Fruit fly (Drosophila melanogaster) whole organism: ENCODE measurements around the gene jumu.

Experiments used
- CG8478 ChIP-seq: fragments of >200 bp; optimal IDR thresholded peaks from 2 replicates; lab custom pipeline; 2018; ENCODE audit warnings: inconsistent platforms
- Dll ChIP-seq: fragments of >200 bp; optimal IDR thresholded peaks from 2 replicates; lab custom pipeline; 2017
- pan ChIP-seq: fragments of >200 bp; optimal IDR thresholded peaks from 2 replicates; lab custom pipeline; 2017
- psq ChIP-seq: fragments of >200 bp; optimal IDR thresholded peaks from 2 replicates; lab custom pipeline; 2017

DNA sequence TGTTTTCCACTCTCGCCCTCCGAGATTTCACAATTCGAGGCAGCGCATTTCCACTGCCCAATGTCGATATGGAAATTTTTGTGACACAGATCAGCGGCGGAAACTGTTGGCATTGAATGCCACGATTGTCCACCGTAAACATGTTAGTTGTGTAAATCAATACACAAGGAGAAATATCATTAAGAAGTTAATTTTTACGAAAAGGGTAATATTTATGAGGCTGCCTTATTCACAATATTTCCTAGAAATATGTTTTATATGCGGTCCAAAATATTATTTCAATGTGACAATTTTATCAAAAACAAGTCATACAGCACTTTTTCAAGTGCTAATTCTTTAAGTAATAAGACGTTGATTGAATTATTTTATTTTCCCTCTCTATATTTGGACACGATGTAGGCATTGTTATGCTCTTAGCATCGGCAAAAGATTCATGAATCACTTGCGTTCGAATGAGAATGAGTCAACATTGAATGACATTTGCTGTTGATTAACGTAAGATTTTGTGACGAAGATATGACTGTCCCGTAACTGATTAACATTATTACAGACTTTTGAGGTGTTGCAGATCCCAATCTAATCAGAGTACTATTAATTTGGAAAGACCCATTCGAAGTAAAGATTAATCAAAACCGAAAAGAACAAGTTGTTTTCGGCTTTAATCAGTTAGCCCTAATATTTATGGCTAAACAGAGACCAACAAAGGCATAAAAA is 43.8 kb downstream of the jumu start:
- TF ChIP-seq Dll (no peak), pan (lab: Kevin White, UChicago) (no peak), psq (lab: Kevin White, UChicago) (no peak), CG8478 (lab: Kevin White, UChicago) (no peak)
